Worm (Caenorhabditis elegans): ENCODE data around the gene mig-38.
A peak's percentile ranks its signal among the peaks of the same experiment; 100 is the strongest.

Gene mig-38

ce11 chrIV:11593415-11594190, 441 bp upstream of the mig-38 start, which contains the start of gene F40F11.3 (continued):
- TF ChIP-seq D1046.2 (GFP tag; IDR thresholded peaks at IDR 0.05) (no peak; the same call in 1 of the 2 replicates), fkh-10 (GFP tag; optimal IDR thresholded peaks at IDR 0.05) (peak; percentile 81), lin-29 (GFP tag; IDR thresholded peaks at IDR 0.05) (no peak), unc-130 (GFP tag; optimal IDR thresholded peaks at IDR 0.05) (no peak), madf-5 (GFP tag; IDR thresholded peaks at IDR 0.05) (no peak), tra-1 (GFP tag; IDR thresholded peaks at IDR 0.05) (peak; percentile 72), jun-1 (tag; optimal IDR thresholded peaks at IDR 0.05) (peak; percentile 28), lin-38 (GFP tag; IDR thresholded peaks at IDR 0.05) (peak; percentile 67), aly-2 (tag; optimal IDR thresholded peaks at IDR 0.05) (no peak), ceh-32 (tag; optimal IDR thresholded peaks at IDR 0.05; ENCODE audit: poor library complexity) (no peak), rbr-2 (tag; optimal IDR thresholded peaks at IDR 0.05) (peak; percentile 86), madf-9 (GFP tag; conservative IDR thresholded peaks at IDR 0.05) (no peak; the same call in 1 of the 2 replicates), aha-1 (tag) (peak; percentile 96), dmd-8 (GFP tag; IDR thresholded peaks at IDR 0.05) (peak; percentile 25; the same call in 1 of the 2 replicates), daf-12 (tag; optimal IDR thresholded peaks at IDR 0.05) (no peak)

ce11 chrIV:11597079-11597478, 3.0 kb downstream of the mig-38 start:
- TF ChIP-seq ceh-62 (tag; optimal IDR thresholded peaks at IDR 0.05) (no peak), aha-1 (tag) (peak; percentile 92), nhr-76 (tag; optimal IDR thresholded peaks at IDR 0.05) (no peak), R02D3.7 (tag; optimal IDR thresholded peaks at IDR 0.05) (no peak), F49E8.2 (tag; optimal IDR thresholded peaks at IDR 0.05; ENCODE audit: borderline replicate concordance) (no peak), nhr-42 (GFP tag; IDR thresholded peaks at IDR 0.05) (no peak), mep-1 (tag; optimal IDR thresholded peaks at IDR 0.05) (no peak)

- TF ChIP-seq mdl-1 (tag; optimal IDR thresholded peaks at IDR 0.05) (no peak), hlh-11 (tag; optimal IDR thresholded peaks at IDR 0.05) (no peak), ceh-20 (GFP tag; IDR thresholded peaks at IDR 0.05) (no peak), nhr-237 (tag; optimal IDR thresholded peaks at IDR 0.05) (no peak), set-16 (GFP tag; IDR thresholded peaks at IDR 0.05) (no peak), unc-62 (GFP tag; optimal IDR thresholded peaks at IDR 0.05 in 1 of 2) (peak in 1 of 2 experiments; percentile 98), unc-62 (tag; optimal IDR thresholded peaks at IDR 0.05) (no peak), daf-19 (GFP tag; conservative IDR thresholded peaks at IDR 0.05) (no peak), F44E2.7 (GFP tag; IDR thresholded peaks at IDR 0.05) (no peak)
Measured at ce11 chrIV:11599717-11600116, 5.7 kb downstream of the mig-38 start.

ce11 chrIV:11601721-11602405, 7.8 kb downstream of the mig-38 start:
- no peak for TF ChIP-seq php-3 (GFP tag; IDR thresholded peaks at IDR 0.05)
- peak; percentile 42 for TF ChIP-seq sdz-12 (GFP tag; optimal IDR thresholded peaks at IDR 0.05)
- no peak for TF ChIP-seq madf-5 (GFP tag; IDR thresholded peaks at IDR 0.05)
- no peak for TF ChIP-seq lin-15B (tag; optimal IDR thresholded peaks at IDR 0.05)
- TF ChIP-seq jun-1 (tag; optimal IDR thresholded peaks at IDR 0.05) = no peak
- no peak for TF ChIP-seq ZK546.5 (tag; optimal IDR thresholded peaks at IDR 0.05)
- TF ChIP-seq nhr-237 (tag; optimal IDR thresholded peaks at IDR 0.05) = no peak
- TF ChIP-seq nhr-28 (tag; optimal IDR thresholded peaks at IDR 0.05) = peak; percentile 31
- TF ChIP-seq F44E2.7 (GFP tag; IDR thresholded peaks at IDR 0.05) = no peak
- TF ChIP-seq spr-3 (GFP tag; optimal IDR thresholded peaks at IDR 0.05) = no peak
- no peak for TF ChIP-seq mxl-3 (GFP tag; optimal IDR thresholded peaks at IDR 0.05)
- no peak for TF ChIP-seq skn-1 (tag; optimal IDR thresholded peaks at IDR 0.05)
- peak; percentile 70 for TF ChIP-seq rbr-2 (tag; optimal IDR thresholded peaks at IDR 0.05)
- peak; percentile 89 for TF ChIP-seq aha-1 (tag)
- TF ChIP-seq ceh-20 (GFP tag; IDR thresholded peaks at IDR 0.05) = no peak
- no peak for TF ChIP-seq zag-1 (tag; optimal IDR thresholded peaks at IDR 0.05)
- TF ChIP-seq snpc-1.2 (GFP tag; IDR thresholded peaks at IDR 0.05) = peak; percentile 44; the same call in 1 of the 2 replicates
- TF ChIP-seq tag-97 (GFP tag; IDR thresholded peaks at IDR 0.05) = no peak
- TF ChIP-seq mdt-29 (GFP tag; IDR thresholded peaks at IDR 0.05) = no peak
- 0 out of 2 replicates have a peak, but pooled peaks have one; percentile 33 for TF ChIP-seq zfp-3 (GFP tag; conservative IDR thresholded peaks at IDR 0.05)
- no peak for TF ChIP-seq snpc-4 (tag; optimal IDR thresholded peaks at IDR 0.05)
- TF ChIP-seq D1046.2 (GFP tag; IDR thresholded peaks at IDR 0.05) = no peak
- TF ChIP-seq ama-1 (optimal IDR thresholded peaks at IDR 0.05) = peak; percentile 14
